Worm (Caenorhabditis elegans) whole organism, young adult: Measurements from ENCODE around the gene nlp-31.
A peak's percentile ranks its signal among the peaks of the same experiment; 100 is the strongest.

Experiments used
- B0261.1 ChIP-seq: sonication (generic microtip); optimal IDR thresholded peaks from 2 replicates; lab custom pipeline; 2016; ENCODE audit warnings: mild to moderate bottlenecking, missing genetic modification characterization, moderate library complexity, missing compliant biosample characterization
- D2030.7 ChIP-seq: fragments of 200-800 bp; sonication (Bioruptor generic); IDR thresholded peaks from 2 replicates; pipeline ENCODE4 v1.3.6; 2022; ENCODE audit warnings: missing genetic modification reagents, missing genetic modification characterization, missing compliant biosample characterization
- F10E7.11 ChIP-seq: sonication (generic microtip); optimal IDR thresholded peaks from 2 replicates; lab custom pipeline; 2017; ENCODE audit warnings: mild to moderate bottlenecking, missing genetic modification characterization, moderate library complexity, missing compliant biosample characterization
- F23B12.7 ChIP-seq: sonication (generic microtip); optimal IDR thresholded peaks from 2 replicates; lab custom pipeline; 2017; ENCODE audit warnings: missing genetic modification characterization, mild to moderate bottlenecking, missing compliant biosample characterization, antibody characterized with exemption, moderate library complexity; ENCODE audit not compliant: insufficient read depth
- F57A8.1 ChIP-seq: fragments of 200-800 bp; sonication (Bioruptor generic); optimal IDR thresholded peaks from 2 replicates; lab custom pipeline; 2018; ENCODE audit warnings: mild to moderate bottlenecking, missing genetic modification characterization, moderate library complexity, missing compliant biosample characterization
- T26A5.8 ChIP-seq: sonication (generic microtip); optimal IDR thresholded peaks from 2 replicates; lab custom pipeline; 2016; ENCODE audit warnings: missing genetic modification characterization, missing compliant biosample characterization
- Y53F4B.3 ChIP-seq: fragments of 200-800 bp; sonication (Bioruptor generic); IDR thresholded peaks from 2 replicates; pipeline ENCODE4 v1.3.6; 2022; ENCODE audit warnings: missing genetic modification reagents, missing genetic modification characterization, missing compliant biosample characterization
- Y53G8AR.9 ChIP-seq: fragments of 200-800 bp; sonication (Bioruptor generic); conservative IDR thresholded peaks from 2 replicates; pipeline ENCODE4 v1.3.6; 2022; ENCODE audit warnings: missing genetic modification reagents, missing genetic modification characterization, missing compliant biosample characterization
- Y79H2A.3 ChIP-seq: fragments of 200-800 bp; sonication (Bioruptor generic); conservative IDR thresholded peaks from 2 replicates; pipeline ENCODE4 v1.3.6; 2022; ENCODE audit warnings: missing genetic modification reagents, missing genetic modification characterization, missing compliant biosample characterization
- Y95B8A.8 ChIP-seq: fragments of 200-800 bp; sonication (Bioruptor generic); IDR thresholded peaks from 2 replicates; pipeline ENCODE4 v1.3.6; 2022; ENCODE audit warnings: missing genetic modification reagents, missing genetic modification characterization, missing compliant biosample characterization
- attf-6 ChIP-seq: fragments of 200-800 bp; sonication (Bioruptor generic); IDR thresholded peaks from 2 replicates; pipeline ENCODE4 v1.3.6; 2022; ENCODE audit warnings: missing genetic modification reagents, missing genetic modification characterization, missing compliant biosample characterization
- ceh-100 ChIP-seq: fragments of 200-800 bp; sonication (Bioruptor generic); IDR thresholded peaks from 2 replicates; pipeline ENCODE4 v1.3.6; 2022; ENCODE audit warnings: missing genetic modification reagents, missing genetic modification characterization, missing compliant biosample characterization
- ceh-58 ChIP-seq: fragments of 200-800 bp; sonication (Bioruptor generic); IDR thresholded peaks from 2 replicates; pipeline ENCODE4 v1.3.6; 2022; ENCODE audit warnings: missing genetic modification characterization, missing compliant biosample characterization
- ceh-91 ChIP-seq: fragments of 200-800 bp; sonication (Bioruptor generic); IDR thresholded peaks from 2 replicates; pipeline ENCODE4 v1.3.6; 2022; ENCODE audit warnings: missing genetic modification reagents, missing genetic modification characterization, missing compliant biosample characterization
- egl-18 ChIP-seq: fragments of 200-800 bp; sonication (Bioruptor generic); IDR thresholded peaks from 2 replicates; pipeline ENCODE4 v1.3.6; 2022; ENCODE audit warnings: missing genetic modification reagents, missing genetic modification characterization, missing compliant biosample characterization
- egrh-3 ChIP-seq: fragments of 200-800 bp; sonication (Bioruptor generic); IDR thresholded peaks from 2 replicates; pipeline ENCODE4 v1.3.6; 2022; ENCODE audit warnings: missing genetic modification reagents, missing genetic modification characterization, missing compliant biosample characterization
- hlh-26 ChIP-seq: fragments of 200-800 bp; sonication (Bioruptor generic); conservative IDR thresholded peaks from 2 replicates; pipeline ENCODE4 v1.3.6; 2022; ENCODE audit warnings: missing genetic modification reagents, missing genetic modification characterization, missing compliant biosample characterization
- hmg-1.2 ChIP-seq: fragments of 200-800 bp; sonication (Bioruptor generic); IDR thresholded peaks from 2 replicates; pipeline ENCODE4 v1.3.6; 2022; ENCODE audit warnings: missing genetic modification reagents, missing genetic modification characterization, missing compliant biosample characterization
- let-607 ChIP-seq, 2 experiments: fragments of 200-800 bp in 1 of 2; sonication (Bioruptor generic) in 1 of 2; sonication (generic microtip) in 1 of 2; optimal IDR thresholded peaks; 2 replicates each; lab custom pipeline; 2016 to 2018; ENCODE audit warnings: mild to moderate bottlenecking in 2 of 2, missing compliant biosample characterization in 2 of 2, missing genetic modification characterization in 2 of 2, moderate library complexity in 2 of 2, missing genotype in 1 of 2
- lin-35 ChIP-seq, 3 experiments: fragments of 150-350 bp in 2 of 3; sonication (generic microtip) in 1 of 3; optimal IDR thresholded peaks; 2 replicates each; lab custom pipeline; 2014 to 2018; ENCODE audit warnings: missing biosample characterization in 3 of 3, missing genetic modification characterization in 3 of 3, missing genetic modification reagents in 3 of 3
- lir-1 ChIP-seq: fragments of 200-800 bp; sonication (Bioruptor generic); conservative IDR thresholded peaks from 2 replicates; pipeline ENCODE4 v1.3.6; 2022; ENCODE audit warnings: missing genetic modification reagents, missing genetic modification characterization, missing compliant biosample characterization
- madf-10 ChIP-seq: sonication (generic microtip); optimal IDR thresholded peaks from 2 replicates; lab custom pipeline; 2016; ENCODE audit warnings: mild to moderate bottlenecking, missing genetic modification characterization, missing compliant biosample characterization
- madf-3 ChIP-seq: fragments of 200-800 bp; sonication (Bioruptor generic); IDR thresholded peaks from 2 replicates; pipeline ENCODE4 v1.3.6; 2022; ENCODE audit warnings: missing genetic modification reagents, missing genetic modification characterization, missing compliant biosample characterization
- madf-8 ChIP-seq: fragments of 200-800 bp; sonication (Bioruptor generic); conservative IDR thresholded peaks from 2 replicates; pipeline ENCODE4 v1.3.6; 2022; ENCODE audit warnings: missing genetic modification reagents, missing genetic modification characterization, missing compliant biosample characterization
- mel-28 ChIP-seq: sonication (generic microtip); optimal IDR thresholded peaks from 2 replicates; lab custom pipeline; 2016; ENCODE audit warnings: borderline replicate concordance, mild to moderate bottlenecking, missing genetic modification characterization, missing compliant biosample characterization
- mxl-1 ChIP-seq: sonication (generic microtip); optimal IDR thresholded peaks from 2 replicates; lab custom pipeline; 2016; ENCODE audit warnings: missing genetic modification characterization, missing compliant biosample characterization
- nhr-80 ChIP-seq: sonication (generic microtip); optimal IDR thresholded peaks from 2 replicates; lab custom pipeline; 2016; ENCODE audit warnings: missing genetic modification characterization, missing compliant biosample characterization
- pbrm-1 ChIP-seq: fragments of 200-800 bp; sonication (Bioruptor generic); IDR thresholded peaks from 2 replicates; pipeline ENCODE4 v1.3.6; 2022; ENCODE audit warnings: missing genetic modification reagents, missing genetic modification characterization, missing compliant biosample characterization
- sdz-38 ChIP-seq: sonication (generic microtip); optimal IDR thresholded peaks from 2 replicates; lab custom pipeline; 2016; ENCODE audit warnings: missing genotype, missing genetic modification characterization, missing compliant biosample characterization
- unc-62 ChIP-seq: fragments of 150-350 bp; optimal IDR thresholded peaks from 2 replicates; lab custom pipeline; 2014; ENCODE audit warnings: missing biosample characterization, missing genetic modification reagents, missing genetic modification characterization
- zim-3 ChIP-seq: sonication (generic microtip); optimal IDR thresholded peaks from 2 replicates; lab custom pipeline; 2017; ENCODE audit warnings: mild to moderate bottlenecking, missing genetic modification characterization, moderate library complexity, missing compliant biosample characterization

nlp-31 gene

DNA sequence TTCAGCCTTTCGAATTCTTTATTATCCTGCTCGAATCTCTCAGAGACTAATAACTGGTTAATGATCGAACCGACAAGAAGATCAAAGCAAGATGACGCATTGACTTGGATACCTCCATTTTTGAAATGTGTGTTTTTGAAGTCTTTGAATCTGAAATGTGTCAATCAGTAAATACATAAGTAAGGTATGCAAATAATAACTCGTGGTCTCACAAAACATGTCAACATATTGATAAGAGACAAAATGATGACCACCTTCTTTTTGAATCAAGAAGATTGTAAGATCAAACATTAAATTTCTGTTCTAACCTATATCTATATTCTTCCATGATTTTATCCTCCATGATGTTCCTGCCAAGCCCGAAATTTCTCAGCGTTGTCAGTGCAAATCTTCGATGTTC lies 10.2 kb upstream of the nlp-31 start:
- TF ChIP-seq T26A5.8 (tag; lab: Kevin White, UChicago) (no peak), unc-62 (GFP tag; lab: Kevin White, UChicago) (peak; percentile 50)

DNA sequence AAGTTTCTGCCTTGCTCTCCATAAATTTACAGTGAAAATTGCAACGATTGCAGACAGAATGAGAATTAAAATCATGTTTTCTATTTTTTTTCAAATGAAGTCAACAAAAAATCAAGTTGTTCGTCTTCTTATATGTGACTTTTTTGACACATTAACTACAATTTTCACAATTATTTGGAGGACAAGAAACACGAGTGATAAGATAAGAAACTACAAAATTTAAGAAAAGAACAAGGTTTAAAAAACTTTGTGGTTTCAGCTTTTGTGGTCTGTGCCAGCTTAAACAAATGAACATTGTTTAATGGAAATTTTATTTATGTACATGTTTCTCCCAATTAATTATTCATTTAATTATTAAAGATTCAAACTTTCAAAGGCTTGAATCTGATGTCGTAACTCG lies 9.4 kb upstream of the nlp-31 start, which contains the start of gene cyp-34A9:
cyp-34A9 (minus strand) TSS at position 131 of the 400 bp plus-strand sequence.
- TF ChIP-seq nhr-80 (tag; lab: Kevin White, UChicago): peak; percentile 42
- no peak for TF ChIP-seq madf-8 (GFP tag; lab: Robert Waterston, UW)

DNA sequence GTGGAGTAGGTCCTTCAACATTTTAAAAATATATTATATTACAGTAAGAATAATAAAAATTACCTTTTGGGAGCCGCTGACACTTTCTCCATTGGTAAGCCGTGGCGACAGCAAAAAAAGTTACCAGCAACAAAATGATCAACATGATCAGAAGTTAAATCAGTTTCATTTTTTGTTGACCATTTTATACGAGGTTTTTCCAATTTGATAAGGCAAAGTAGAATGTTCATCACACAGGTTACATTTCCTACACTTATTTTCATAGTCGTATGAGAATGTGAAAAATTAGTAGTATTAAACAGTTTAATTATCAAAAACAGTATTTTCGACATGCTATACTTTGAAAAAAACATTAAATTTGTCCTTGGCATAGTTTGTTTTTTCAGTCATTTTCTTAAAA lies 7.0 kb upstream of the nlp-31 start, which contains the start of gene cyp-34A10:
cyp-34A10 (minus strand) TSS at position 146 of the 400 bp plus-strand sequence.
- TF ChIP-seq Y53G8AR.9 (GFP tag; lab: Robert Waterston, UW) (no peak), Y53F4B.3 (GFP tag; lab: Robert Waterston, UW) (no peak), attf-6 (no peak), pbrm-1 (GFP tag; lab: Robert Waterston, UW) (no peak), unc-62 (GFP tag; lab: Kevin White, UChicago) (no peak), zim-3 (tag; lab: Kevin White, UChicago) (no peak), hlh-26 (GFP tag; lab: Robert Waterston, UW) (no peak), egrh-3 (GFP tag; lab: Robert Waterston, UW) (no peak), hmg-1.2 (GFP tag; lab: Robert Waterston, UW) (no peak), madf-10 (tag; lab: Kevin White, UChicago) (no peak), lin-35 (GFP tag; optimal IDR thresholded peaks at IDR 0.05; lab: Kevin White, UChicago) (no peak)

DNA sequence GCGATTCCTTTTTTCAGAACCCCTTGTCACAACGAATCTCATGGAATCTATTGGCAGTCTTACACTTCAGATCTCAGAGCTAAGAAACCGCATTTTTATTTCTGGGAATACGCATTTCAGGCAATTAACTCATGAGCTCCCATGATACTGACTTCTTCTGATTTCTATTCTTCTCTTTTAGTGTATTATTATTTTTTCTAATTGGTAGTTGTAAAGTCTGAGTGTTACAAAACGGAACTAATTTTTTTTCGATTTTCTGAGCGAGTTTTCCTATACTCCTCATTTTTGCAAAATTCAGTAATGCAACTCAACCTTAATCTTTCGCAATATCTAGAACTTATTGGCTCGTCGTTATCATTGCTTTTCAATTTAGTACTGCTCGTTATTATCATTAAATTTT lies 5.5 kb upstream of the nlp-31 start, which contains the start of gene str-82:
str-82 (plus strand) TSS at position 301 of the 400 bp plus-strand sequence.
- TF ChIP-seq D2030.7 (no peak), Y95B8A.8 (GFP tag; lab: Robert Waterston, UW) (no peak), B0261.1 (tag; lab: Kevin White, UChicago) (no peak), lir-1 (GFP tag; lab: Robert Waterston, UW) (no peak), F57A8.1 (no peak), egrh-3 (GFP tag; lab: Robert Waterston, UW) (no peak), egl-18 (GFP tag; lab: Robert Waterston, UW) (no peak), ceh-91 (no peak), F23B12.7 (tag; lab: Kevin White, UChicago) (no peak), sdz-38 (no peak), mxl-1 (tag; lab: Kevin White, UChicago) (no peak), mel-28 (tag; lab: Kevin White, UChicago) (no peak), F10E7.11 (tag; lab: Kevin White, UChicago) (no peak)

DNA sequence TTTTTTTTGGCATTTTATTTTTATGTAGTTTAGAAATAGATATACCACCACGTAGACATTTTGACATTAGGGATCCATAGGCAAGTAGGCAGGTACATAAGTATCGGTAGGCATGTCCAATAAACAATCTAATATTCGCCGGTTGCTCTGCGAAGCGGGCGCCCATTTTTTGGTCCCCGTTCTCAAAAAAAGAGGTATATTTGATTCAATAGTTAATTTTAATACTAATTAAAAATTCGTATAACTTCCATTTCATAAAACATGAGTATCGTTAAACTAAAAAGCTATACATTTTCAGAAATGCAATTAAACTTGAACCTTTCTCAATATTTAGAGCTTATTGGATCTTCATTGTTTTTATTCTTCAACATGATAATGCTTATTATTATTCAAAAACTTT lies 2.9 kb upstream of the nlp-31 start, which contains the start of gene str-83:
str-83 (plus strand) TSS at position 301 of the 400 bp plus-strand sequence.
- TF ChIP-seq let-607 (tag; optimal IDR thresholded peaks at IDR 0.05; lab: Kevin White, UChicago) (no peak), madf-3 (GFP tag; lab: Robert Waterston, UW) (no peak), ceh-58 (GFP tag; lab: Robert Waterston, UW) (no peak), Y79H2A.3 (GFP tag; lab: Robert Waterston, UW) (no peak), B0261.1 (tag; lab: Kevin White, UChicago) (no peak), ceh-100 (GFP tag; lab: Robert Waterston, UW) (no peak)
